Worm (Caenorhabditis elegans): ENCODE data around the gene C31H2.14.
A peak's percentile ranks its signal among the peaks of the same experiment; 100 is the strongest.

The C31H2.14 gene

DNA sequence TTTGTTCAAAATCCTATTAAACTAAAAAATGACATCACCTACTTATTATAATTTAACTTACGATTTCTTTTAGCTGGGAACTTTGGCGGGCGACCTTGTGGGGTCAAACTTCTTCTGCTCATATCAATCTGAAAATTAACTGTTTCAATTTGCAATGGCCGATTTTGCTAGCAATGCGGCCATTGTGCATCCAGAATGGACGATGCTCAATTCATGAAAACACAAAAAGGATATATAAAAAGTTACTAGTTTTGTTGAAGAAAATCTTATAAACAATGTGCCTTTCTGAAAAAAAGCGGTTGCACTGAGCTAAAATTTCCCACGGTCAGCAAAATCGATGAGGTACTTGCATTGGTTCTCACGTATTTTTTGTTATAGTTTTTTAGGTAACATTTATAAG is 6.3 kb downstream of the C31H2.14 start, which contains the start of gene C31H2.3:
Gene C31H2.3 (minus strand): TSS at position 101 of the 400 bp plus-strand sequence.
- TF ChIP-seq mdl-1 (tag; optimal IDR thresholded peaks at IDR 0.05), result no peak
- no peak for TF ChIP-seq ceh-82 (tag; optimal IDR thresholded peaks at IDR 0.05)
- TF ChIP-seq fos-1 (tag; optimal IDR thresholded peaks at IDR 0.05), result no peak
- TF ChIP-seq lsy-2 (tag; optimal IDR thresholded peaks at IDR 0.05), result no peak
- no peak for TF ChIP-seq ces-1 (GFP tag; optimal IDR thresholded peaks at IDR 0.05)
- TF ChIP-seq dsc-1 (tag; optimal IDR thresholded peaks at IDR 0.05), result no peak
- no peak for TF ChIP-seq elt-2 (tag; optimal IDR thresholded peaks at IDR 0.05)
- TF ChIP-seq lir-3 (tag; optimal IDR thresholded peaks at IDR 0.05; ENCODE audit: poor library complexity), result no peak
- TF ChIP-seq ceh-88 (GFP tag; IDR thresholded peaks at IDR 0.05), result no peak
- TF ChIP-seq C34B4.2 (tag; optimal IDR thresholded peaks at IDR 0.05), result no peak
- no peak for TF ChIP-seq unc-98 (GFP tag; IDR thresholded peaks at IDR 0.05)
- no peak for TF ChIP-seq nhr-47 (tag; optimal IDR thresholded peaks at IDR 0.05)
- TF ChIP-seq tbx-2 (tag; optimal IDR thresholded peaks at IDR 0.05), result no peak
- no peak for TF ChIP-seq fkh-4 (tag; optimal IDR thresholded peaks at IDR 0.05; ENCODE audit: borderline replicate concordance)

DNA sequence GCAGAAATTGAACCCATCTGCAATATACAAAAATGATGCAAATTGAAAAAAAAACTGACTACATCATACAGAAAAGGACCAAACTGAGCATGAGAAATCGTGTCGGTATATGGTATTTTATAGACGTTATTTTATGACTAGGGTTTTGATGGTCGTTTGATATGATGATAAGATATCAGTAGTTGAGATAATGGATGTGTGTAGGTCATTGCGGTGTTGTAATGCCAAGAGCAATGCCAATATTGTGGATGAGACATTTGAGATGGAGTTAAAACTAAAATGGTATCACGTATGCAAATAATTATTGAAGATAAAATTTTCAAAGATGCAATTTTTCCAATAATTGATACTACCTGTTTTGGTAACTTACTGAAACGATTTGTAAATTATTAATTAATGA is 11.6 kb downstream of the C31H2.14 start, which contains the start of gene C31H2.4:
Gene C31H2.4 (minus strand): TSS at position 19 of the 400 bp plus-strand sequence.
- no peak for TF ChIP-seq tbx-2 (tag; optimal IDR thresholded peaks at IDR 0.05)
- TF ChIP-seq unc-130 (tag; optimal IDR thresholded peaks at IDR 0.05), result no peak
- peak in 1 of 6 experiments; percentile 33 for TF ChIP-seq elt-3 (tag; optimal IDR thresholded peaks at IDR 0.05)
- peak; percentile 64 for TF ChIP-seq nhr-85 (tag)
- TF ChIP-seq efl-1 (optimal IDR thresholded peaks at IDR 0.05), result no peak
- peak in 1 of 2 experiments; percentile 12 for TF ChIP-seq efl-1 (GFP tag; optimal IDR thresholded peaks at IDR 0.05 in 1 of 2)
- peak; percentile 23 for TF ChIP-seq elt-2 (tag; optimal IDR thresholded peaks at IDR 0.05)

DNA sequence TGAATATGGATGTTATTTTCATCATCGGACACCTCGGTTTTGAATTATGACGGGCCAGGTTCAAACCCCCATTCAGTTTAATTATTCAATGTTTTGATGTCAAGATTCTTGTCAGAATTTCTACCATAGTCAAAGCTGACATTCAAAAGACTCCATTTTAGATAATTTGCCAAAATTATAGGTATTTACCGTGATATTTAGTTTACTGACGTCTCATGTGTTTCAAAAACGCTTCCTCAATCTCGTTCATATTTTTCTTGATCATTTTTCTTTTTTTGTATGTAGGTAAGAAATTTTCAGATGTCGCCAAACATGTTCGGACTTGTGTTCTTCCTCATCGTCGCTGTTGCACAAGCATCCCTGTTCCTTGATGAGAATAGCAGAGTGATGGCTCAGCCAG is 14.7 kb downstream of the C31H2.14 start, which contains the start of gene EGAP5.1:
Gene EGAP5.1 (plus strand): TSS at position 301 of the 400 bp plus-strand sequence.
- TF ChIP-seq C34B4.2 (tag; optimal IDR thresholded peaks at IDR 0.05) (no peak), nhr-11 (tag; optimal IDR thresholded peaks at IDR 0.05) (no peak), F16B12.6 (tag; optimal IDR thresholded peaks at IDR 0.05) (no peak), skn-1 (tag; optimal IDR thresholded peaks at IDR 0.05) (no peak), elt-2 (tag; optimal IDR thresholded peaks at IDR 0.05) (no peak), ceh-8 (GFP tag; optimal IDR thresholded peaks at IDR 0.05) (no peak), unc-86 (tag; optimal IDR thresholded peaks at IDR 0.05) (no peak), rnt-1 (tag; optimal IDR thresholded peaks at IDR 0.05) (no peak), lin-15B (tag; optimal IDR thresholded peaks at IDR 0.05) (no peak), ets-5 (GFP tag; IDR thresholded peaks at IDR 0.05) (no peak), unc-30 (tag; optimal IDR thresholded peaks at IDR 0.05) (no peak), irx-1 (tag; optimal IDR thresholded peaks at IDR 0.05) (no peak), ama-1 (optimal IDR thresholded peaks at IDR 0.05) (no peak)

DNA sequence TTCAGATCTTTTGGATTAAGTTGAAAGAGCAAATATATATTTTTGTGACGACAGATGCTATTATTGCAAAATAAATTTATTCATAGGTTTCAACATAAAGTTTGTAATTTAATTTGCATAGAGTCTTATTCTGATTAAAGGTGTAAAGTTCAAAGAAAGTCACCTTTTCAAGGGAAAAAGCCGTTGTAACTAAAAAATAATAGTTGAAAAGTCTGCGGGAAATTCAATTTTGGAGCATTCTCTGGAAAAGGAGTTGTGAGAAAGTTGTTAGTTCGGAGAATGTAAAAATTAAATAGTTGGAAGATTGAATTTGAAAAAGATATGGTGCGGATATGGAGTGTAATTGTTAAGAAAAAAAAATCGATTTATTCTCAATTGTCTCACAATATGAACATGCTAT is 16.0 kb downstream of the C31H2.14 start:
- peak; percentile 48 for TF ChIP-seq fkh-8 (tag; optimal IDR thresholded peaks at IDR 0.05)
- TF ChIP-seq nhr-71 (tag; optimal IDR thresholded peaks at IDR 0.05), result peak; percentile 54
- TF ChIP-seq nhr-28 (tag; optimal IDR thresholded peaks at IDR 0.05), result no peak
- TF ChIP-seq nhr-47 (tag; optimal IDR thresholded peaks at IDR 0.05), result peak; percentile 52
- TF ChIP-seq lsy-2 (tag; optimal IDR thresholded peaks at IDR 0.05), result no peak

DNA sequence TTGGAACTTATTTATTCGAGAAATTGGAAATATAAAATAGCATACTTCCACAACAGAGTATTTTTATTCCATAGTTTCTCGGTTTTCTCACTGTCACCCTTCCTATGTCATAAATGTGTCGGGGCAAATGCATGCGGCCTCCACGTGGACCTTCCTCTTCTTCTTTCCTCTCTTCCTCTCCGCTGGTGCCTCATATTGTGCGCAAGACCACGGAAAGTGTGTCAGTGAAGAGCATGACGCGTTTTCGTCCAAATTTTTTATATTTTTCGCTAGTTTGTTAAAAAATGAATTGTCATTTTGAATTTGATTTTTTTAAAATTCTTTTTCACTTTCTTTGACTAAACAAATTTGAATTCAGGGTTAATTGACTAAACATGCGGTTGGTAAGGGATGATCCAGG is 17.0 kb downstream of the C31H2.14 start, which contains the start of gene mans-3:
Gene mans-3 (plus strand): TSS at position 359 of the 400 bp plus-strand sequence.
- no peak for TF ChIP-seq ceh-63 (GFP tag; optimal IDR thresholded peaks at IDR 0.05)
- TF ChIP-seq fkh-8 (tag; optimal IDR thresholded peaks at IDR 0.05), result peak; percentile 93
- TF ChIP-seq nhr-90 (tag; optimal IDR thresholded peaks at IDR 0.05; ENCODE audit: poor library complexity), result peak; percentile 90
- peak; percentile 85 for TF ChIP-seq unc-86 (tag; optimal IDR thresholded peaks at IDR 0.05)
- peak; percentile 36 for TF ChIP-seq C04F5.9 (tag; optimal IDR thresholded peaks at IDR 0.05)
- no peak for TF ChIP-seq nhr-12 (tag; optimal IDR thresholded peaks at IDR 0.05)
- TF ChIP-seq ceh-88 (GFP tag; IDR thresholded peaks at IDR 0.05), result no peak
- TF ChIP-seq blmp-1 (tag; optimal IDR thresholded peaks at IDR 0.05), result peak; percentile 91
- TF ChIP-seq mep-1 (tag; optimal IDR thresholded peaks at IDR 0.05), result peak; percentile 97
- TF ChIP-seq ztf-11 (tag; optimal IDR thresholded peaks at IDR 0.05), result peak in 1 of 2 experiments; percentile 65
- TF ChIP-seq sptf-1 (tag; optimal IDR thresholded peaks at IDR 0.05), result no peak
- TF ChIP-seq lin-15B (tag; optimal IDR thresholded peaks at IDR 0.05), result peak; percentile 54
- TF ChIP-seq zip-4 (GFP tag; optimal IDR thresholded peaks at IDR 0.05), result peak; percentile 46
- peak; percentile 97 for TF ChIP-seq snu-23 (GFP tag; optimal IDR thresholded peaks at IDR 0.05)
- TF ChIP-seq tbx-2 (tag; optimal IDR thresholded peaks at IDR 0.05), result peak; percentile 92
- peak; percentile 93 for TF ChIP-seq C16A3.4 (tag; optimal IDR thresholded peaks at IDR 0.05)
- TF ChIP-seq nhr-20 (tag; optimal IDR thresholded peaks at IDR 0.05), result peak; percentile 95
- TF ChIP-seq nhr-19 (GFP tag; conservative IDR thresholded peaks at IDR 0.05), result peak; percentile 89
- TF ChIP-seq mef-2 (tag; optimal IDR thresholded peaks at IDR 0.05), result peak; percentile 75
- no peak for TF ChIP-seq unc-98 (GFP tag; IDR thresholded peaks at IDR 0.05)
